Fruit fly (Drosophila melanogaster): ENCODE data around the gene Pss.

Gene Pss

dm6 chr3L:20494262-20494601 lies 31.7 kb downstream of the Pss start:
- TF ChIP-seq CG13204 (GFP tag; optimal IDR thresholded peaks at IDR 0.05) (no peak), CG8159 (tag; optimal IDR thresholded peaks at IDR 0.05) (no peak), CG17806 (tag; optimal IDR thresholded peaks at IDR 0.05) (no peak), Ets98B (GFP tag; IDR thresholded peaks at IDR 0.05) (peak; percentile 24), rn (GFP tag; IDR thresholded peaks at IDR 0.05) (no peak), CG32121 (GFP tag; IDR thresholded peaks at IDR 0.05) (peak; percentile 23; the same call in 1 of the 2 replicates), CG8301 (tag; optimal IDR thresholded peaks at IDR 0.05) (peak; percentile 7), CG14655 (GFP tag; optimal IDR thresholded peaks at IDR 0.05) (no peak), CG34367 (tag; optimal IDR thresholded peaks at IDR 0.05) (no peak), CG9948 (tag; optimal IDR thresholded peaks at IDR 0.05) (no peak)

dm6 chr3L:20493417-20494261 lies 32.3 kb downstream of the Pss start:
- TF ChIP-seq CG13204 (GFP tag; optimal IDR thresholded peaks at IDR 0.05) (no peak), gl (tag; optimal IDR thresholded peaks at IDR 0.05) (peak; percentile 18), CG15710 (tag; optimal IDR thresholded peaks at IDR 0.05) (peak; percentile 89), Ets98B (GFP tag; IDR thresholded peaks at IDR 0.05) (peak; percentile 87), CG32121 (GFP tag; IDR thresholded peaks at IDR 0.05) (peak; percentile 92), Pif1B (GFP tag; optimal IDR thresholded peaks at IDR 0.05) (peak; percentile 84), EcR (GFP tag; optimal IDR thresholded peaks at IDR 0.05) (peak; percentile 36), Pif1A (GFP tag; optimal IDR thresholded peaks at IDR 0.05) (peak; percentile 83), CG4496 (GFP tag; IDR thresholded peaks at IDR 0.05) (peak; percentile 86), CG10348 (GFP tag; IDR thresholded peaks at IDR 0.05) (0 out of 2 replicates have a peak, but pooled peaks have one; percentile 7), rn (GFP tag; IDR thresholded peaks at IDR 0.05) (0 out of 2 replicates have a peak, but pooled peaks have one; percentile 35), D1 (tag; optimal IDR thresholded peaks at IDR 0.05) (peak; percentile 67), CG17806 (tag; optimal IDR thresholded peaks at IDR 0.05) (peak; percentile 85), fd96Ca (GFP tag; IDR thresholded peaks at IDR 0.05) (no peak), CG12605 (GFP tag; IDR thresholded peaks at IDR 0.05) (peak; percentile 88), CG14655 (GFP tag; optimal IDR thresholded peaks at IDR 0.05) (peak; percentile 85), CG9948 (tag; optimal IDR thresholded peaks at IDR 0.05) (peak; percentile 81), Snoo (tag; optimal IDR thresholded peaks at IDR 0.05) (peak; percentile 89), CG34367 (tag; optimal IDR thresholded peaks at IDR 0.05) (peak; percentile 83), CG8301 (tag; optimal IDR thresholded peaks at IDR 0.05) (peak; percentile 82), CG8159 (tag; optimal IDR thresholded peaks at IDR 0.05) (peak; percentile 90)

dm6 chr3L:20491525-20492132 lies 34.3 kb downstream of the Pss start, which contains the start of gene ND-39:
Gene ND-39, plus strand, starts transcription at chr3L:20492082.
- no peak for TF ChIP-seq CG13204 (GFP tag; optimal IDR thresholded peaks at IDR 0.05)
- TF ChIP-seq rn (GFP tag; IDR thresholded peaks at IDR 0.05): no peak
- no peak for TF ChIP-seq fd96Ca (GFP tag; IDR thresholded peaks at IDR 0.05)
- TF ChIP-seq Pif1B (GFP tag; optimal IDR thresholded peaks at IDR 0.05): no peak
- no peak for TF ChIP-seq CG9948 (tag; optimal IDR thresholded peaks at IDR 0.05)
- TF ChIP-seq D1 (tag; optimal IDR thresholded peaks at IDR 0.05): no peak
- TF ChIP-seq CG32121 (GFP tag; IDR thresholded peaks at IDR 0.05): no peak
- TF ChIP-seq CG8301 (tag; optimal IDR thresholded peaks at IDR 0.05): no peak
- no peak for TF ChIP-seq CG34367 (tag; optimal IDR thresholded peaks at IDR 0.05)
- no peak for TF ChIP-seq CG10348 (GFP tag; IDR thresholded peaks at IDR 0.05)
- no peak for TF ChIP-seq CG17806 (tag; optimal IDR thresholded peaks at IDR 0.05)
- TF ChIP-seq Ets98B (GFP tag; IDR thresholded peaks at IDR 0.05): no peak
- no peak for TF ChIP-seq gl (tag; optimal IDR thresholded peaks at IDR 0.05)
- no peak for TF ChIP-seq CG12605 (GFP tag; IDR thresholded peaks at IDR 0.05)
- no peak for TF ChIP-seq CG15710 (tag; optimal IDR thresholded peaks at IDR 0.05)
- no peak for TF ChIP-seq CG4496 (GFP tag; IDR thresholded peaks at IDR 0.05)
- no peak for TF ChIP-seq CG14655 (GFP tag; optimal IDR thresholded peaks at IDR 0.05)
- TF ChIP-seq EcR (GFP tag; optimal IDR thresholded peaks at IDR 0.05): no peak
- TF ChIP-seq Snoo (tag; optimal IDR thresholded peaks at IDR 0.05): no peak

dm6 chr3L:20487649-20488048 lies 38.3 kb downstream of the Pss start:
- TF ChIP-seq CG15710 (tag; optimal IDR thresholded peaks at IDR 0.05): no peak
- no peak for TF ChIP-seq Snoo (tag; optimal IDR thresholded peaks at IDR 0.05)
- no peak for TF ChIP-seq CG4496 (GFP tag; IDR thresholded peaks at IDR 0.05)
- TF ChIP-seq fd96Ca (GFP tag; IDR thresholded peaks at IDR 0.05): no peak
- no peak for TF ChIP-seq D1 (tag; optimal IDR thresholded peaks at IDR 0.05)
- TF ChIP-seq CG14655 (GFP tag; optimal IDR thresholded peaks at IDR 0.05): no peak
- TF ChIP-seq CG13204 (GFP tag; optimal IDR thresholded peaks at IDR 0.05): no peak
- TF ChIP-seq CG32121 (GFP tag; IDR thresholded peaks at IDR 0.05): no peak

- peak; percentile 59 for TF ChIP-seq CG34367 (tag; optimal IDR thresholded peaks at IDR 0.05)
- TF ChIP-seq Pif1A (GFP tag; optimal IDR thresholded peaks at IDR 0.05): peak; percentile 90
- TF ChIP-seq CG9948 (tag; optimal IDR thresholded peaks at IDR 0.05): peak; percentile 64
- no peak for TF ChIP-seq CG32121 (GFP tag; IDR thresholded peaks at IDR 0.05)
- TF ChIP-seq Ets98B (GFP tag; IDR thresholded peaks at IDR 0.05): no peak
- TF ChIP-seq D1 (tag; optimal IDR thresholded peaks at IDR 0.05): peak; percentile 75
- TF ChIP-seq CG17806 (tag; optimal IDR thresholded peaks at IDR 0.05): peak; percentile 84
- peak; percentile 83 for TF ChIP-seq CG14655 (GFP tag; optimal IDR thresholded peaks at IDR 0.05)
- peak; percentile 47 for TF ChIP-seq gl (tag; optimal IDR thresholded peaks at IDR 0.05)
- TF ChIP-seq CG15710 (tag; optimal IDR thresholded peaks at IDR 0.05): peak; percentile 73
- TF ChIP-seq Pif1B (GFP tag; optimal IDR thresholded peaks at IDR 0.05): peak; percentile 83
- peak; percentile 83 for TF ChIP-seq Snoo (tag; optimal IDR thresholded peaks at IDR 0.05)
- no peak for TF ChIP-seq fd96Ca (GFP tag; IDR thresholded peaks at IDR 0.05)
- peak; percentile 80 for TF ChIP-seq CG8159 (tag; optimal IDR thresholded peaks at IDR 0.05)
- TF ChIP-seq CG8301 (tag; optimal IDR thresholded peaks at IDR 0.05): peak; percentile 81
- no peak for TF ChIP-seq rn (GFP tag; IDR thresholded peaks at IDR 0.05)
Observed at dm6 chr3L:20474789-20475208, 51.2 kb downstream of the Pss start.
